Worm (Caenorhabditis elegans) whole organism, L3 larva: Measurements from ENCODE around the gene K10H10.4.

ENCODE experiments used
- fos-1 ChIP-seq: fragments of 150-350 bp; optimal IDR thresholded peaks from 2 replicates; lab custom pipeline; 2014; ENCODE audit warnings: missing biosample characterization, missing genetic modification characterization
- lin-39 ChIP-seq: fragments of 150-350 bp; optimal IDR thresholded peaks from 2 replicates; lab custom pipeline; 2018; ENCODE audit warnings: missing biosample characterization, missing genetic modification reagents, missing genetic modification characterization
- nhr-11 ChIP-seq: fragments of 150-350 bp; optimal IDR thresholded peaks from 2 replicates; lab custom pipeline; 2014; ENCODE audit warnings: missing biosample characterization, missing genetic modification characterization
- nhr-12 ChIP-seq: fragments of 150-350 bp; optimal IDR thresholded peaks from 2 replicates; lab custom pipeline; 2014; ENCODE audit warnings: missing biosample characterization, missing genetic modification characterization
- pha-4 ChIP-seq: fragments of 150-350 bp; optimal IDR thresholded peaks from 2 replicates; lab custom pipeline; 2014; ENCODE audit warnings: missing biosample characterization, missing genetic modification reagents, missing genetic modification characterization
- pqm-1 ChIP-seq: fragments of 150-350 bp; optimal IDR thresholded peaks from 2 replicates; lab custom pipeline; 2017; ENCODE audit warnings: missing biosample characterization, missing genetic modification characterization, inconsistent platforms
- zag-1 ChIP-seq: fragments of 150-350 bp; optimal IDR thresholded peaks from 2 replicates; lab custom pipeline; 2014; ENCODE audit warnings: missing biosample characterization, missing genetic modification characterization
- ztf-4 ChIP-seq: fragments of 150-350 bp; optimal IDR thresholded peaks from 2 replicates; lab custom pipeline; 2014; ENCODE audit warnings: missing biosample characterization, missing genetic modification characterization

- TF ChIP-seq fos-1: no peak
- TF ChIP-seq nhr-12 (tag; lab: Kevin White, UChicago): no peak
- no peak for TF ChIP-seq nhr-11
- no peak for TF ChIP-seq zag-1 (tag; lab: Kevin White, UChicago)
- no peak for TF ChIP-seq pqm-1 (tag; lab: Kevin White, UChicago)
- TF ChIP-seq pha-4 (tag; lab: Kevin White, UChicago): no peak
- TF ChIP-seq lin-39 (tag; lab: Kevin White, UChicago): no peak
- TF ChIP-seq ztf-4 (tag; lab: Kevin White, UChicago): no peak
Observed at ce11 chrII:14515017-14515416, 14.8 kb downstream of the K10H10.4 start, which contains the start of gene K10H10.9.
